Worm (Caenorhabditis elegans) whole organism, L4 larva: ENCODE results near the gene F49F1.7.

Experiments
- F10B5.3 ChIP-seq: sonication (generic microtip); optimal IDR thresholded peaks from 2 replicates; lab custom pipeline; 2016; ENCODE audit warnings: mild to moderate bottlenecking, missing genetic modification characterization, missing compliant biosample characterization
- F44E2.7 ChIP-seq: fragments of 200-800 bp; sonication (Bioruptor generic); IDR thresholded peaks from 2 replicates; pipeline ENCODE4 v2.1.2; 2022; ENCODE audit warnings: missing genetic modification characterization, missing compliant biosample characterization
- R02D3.7 ChIP-seq: fragments of 150-350 bp; sonication (generic microtip); optimal IDR thresholded peaks from 3 replicates; lab custom pipeline; 2014; ENCODE audit warnings: missing biosample characterization, missing genetic modification characterization
- Y105C5A.15 ChIP-seq: fragments of 200-800 bp; sonication (Bioruptor generic); IDR thresholded peaks from 2 replicates; pipeline ENCODE4 v1.3.6; 2022; ENCODE audit warnings: missing genetic modification characterization, missing compliant biosample characterization
- aha-1 ChIP-seq: fragments of 150-350 bp; peaks from one replicate; lab custom pipeline; 2014; ENCODE audit warnings: missing biosample characterization, missing genetic modification characterization
- attf-4 ChIP-seq: sonication (generic microtip); optimal IDR thresholded peaks from 3 replicates; lab custom pipeline; 2017; ENCODE audit warnings: missing biosample characterization, missing genetic modification characterization
- ceh-20 ChIP-seq: fragments of 200-800 bp; sonication (Bioruptor generic); IDR thresholded peaks from 2 replicates; pipeline ENCODE4 v1.3.6; 2022; ENCODE audit warnings: missing genetic modification reagents, missing genetic modification characterization, missing compliant biosample characterization
- ceh-28 ChIP-seq: fragments of 150-350 bp; optimal IDR thresholded peaks from 2 replicates; lab custom pipeline; 2014; ENCODE audit warnings: missing biosample characterization, missing genetic modification reagents, missing genetic modification characterization
- ceh-32 ChIP-seq: sonication (generic microtip); optimal IDR thresholded peaks from 2 replicates; lab custom pipeline; 2016; ENCODE audit warnings: mild to moderate bottlenecking, missing genetic modification characterization, missing compliant biosample characterization; ENCODE audit not compliant: poor library complexity
- ceh-62 ChIP-seq: sonication (generic microtip); optimal IDR thresholded peaks from 2 replicates; lab custom pipeline; 2017; ENCODE audit warnings: missing biosample characterization, missing genetic modification characterization
- ces-1 ChIP-seq: fragments of 150-350 bp; sonication (generic microtip); optimal IDR thresholded peaks from 4 replicates; lab custom pipeline; 2014; ENCODE audit warnings: missing biosample characterization, missing genetic modification reagents, missing genetic modification characterization
- daf-12 ChIP-seq: fragments of 150-350 bp; optimal IDR thresholded peaks from 2 replicates; lab custom pipeline; 2014; ENCODE audit warnings: missing biosample characterization, missing genetic modification reagents, missing genetic modification characterization
- daf-16 ChIP-seq, 3 experiments: sonication (generic microtip); optimal IDR thresholded peaks; 2 replicates each; lab custom pipeline; 2016 to 2017; ENCODE audit warnings: missing genetic modification characterization in 3 of 3, missing genetic modification reagents in 3 of 3, mild to moderate bottlenecking in 2 of 3, missing compliant biosample characterization in 2 of 3, missing biosample characterization in 1 of 3, moderate library complexity in 1 of 3
- daf-19 ChIP-seq: fragments of 200-800 bp; sonication (Bioruptor generic); conservative IDR thresholded peaks from 2 replicates; pipeline ENCODE4 v1.3.6; 2022; ENCODE audit warnings: missing genetic modification characterization, missing compliant biosample characterization
- dve-1 ChIP-seq: sonication (generic microtip); optimal IDR thresholded peaks from 2 replicates; lab custom pipeline; 2017; ENCODE audit warnings: antibody characterized with exemption, mild to moderate bottlenecking, missing genetic modification characterization, missing compliant biosample characterization; ENCODE audit not compliant: insufficient read depth
- fkh-10 ChIP-seq: fragments of 150-350 bp; optimal IDR thresholded peaks from 2 replicates; lab custom pipeline; 2014; ENCODE audit warnings: missing biosample characterization, missing genetic modification reagents, missing genetic modification characterization
- hlh-11 ChIP-seq: fragments of 200-800 bp; sonication (Bioruptor generic); optimal IDR thresholded peaks from 2 replicates; lab custom pipeline; 2018; ENCODE audit warnings: mild to moderate bottlenecking, missing genetic modification characterization, missing compliant biosample characterization
- hlh-30 ChIP-seq: sonication (generic microtip); optimal IDR thresholded peaks from 2 replicates; lab custom pipeline; 2017; ENCODE audit warnings: antibody characterized with exemption, mild to moderate bottlenecking, missing genetic modification characterization, missing compliant biosample characterization; ENCODE audit not compliant: insufficient read depth
- lin-13 ChIP-seq: fragments of 150-350 bp; optimal IDR thresholded peaks from 2 replicates; lab custom pipeline; 2014; ENCODE audit warnings: missing biosample characterization, missing genetic modification reagents, missing genetic modification characterization
- lin-15B ChIP-seq: fragments of 150-350 bp; sonication (generic microtip); optimal IDR thresholded peaks from 3 replicates; lab custom pipeline; 2014; ENCODE audit warnings: missing biosample characterization, missing genetic modification characterization
- lin-29 ChIP-seq: fragments of 200-800 bp; sonication (Bioruptor generic); IDR thresholded peaks from 2 replicates; pipeline ENCODE4 v1.3.6; 2022; ENCODE audit warnings: missing genetic modification reagents, missing genetic modification characterization, missing compliant biosample characterization
- lin-39 ChIP-seq: fragments of 150-350 bp; optimal IDR thresholded peaks from 2 replicates; lab custom pipeline; 2014; ENCODE audit warnings: missing biosample characterization, missing genetic modification reagents, missing genetic modification characterization
- lsy-2 ChIP-seq, 2 experiments: fragments of 150-350 bp in 1 of 2; sonication (generic microtip) in 1 of 2; optimal IDR thresholded peaks; 2 replicates each; lab custom pipeline; 2014 to 2017; ENCODE audit warnings: missing biosample characterization in 2 of 2, missing genetic modification characterization in 2 of 2
- madf-5 ChIP-seq, 2 experiments: fragments of 200-800 bp; sonication (Bioruptor generic); IDR thresholded peaks; 2 replicates each; pipeline ENCODE4 v1.3.6; 2022; ENCODE audit warnings: missing compliant biosample characterization in 2 of 2, missing genetic modification characterization in 2 of 2
- madf-9 ChIP-seq: fragments of 200-800 bp; sonication (Bioruptor generic); conservative IDR thresholded peaks from 2 replicates; pipeline ENCODE4 v1.3.6; 2022; ENCODE audit warnings: missing genetic modification reagents, missing genetic modification characterization, missing compliant biosample characterization
- mep-1 ChIP-seq: fragments of 150-350 bp; sonication (generic microtip); optimal IDR thresholded peaks from 3 replicates; lab custom pipeline; 2014; ENCODE audit warnings: missing biosample characterization, missing genetic modification characterization
- mes-2 ChIP-seq: sonication (generic microtip); optimal IDR thresholded peaks from 2 replicates; lab custom pipeline; 2016; ENCODE audit warnings: missing genotype, mild to moderate bottlenecking, missing genetic modification characterization, missing compliant biosample characterization; ENCODE audit not compliant: poor library complexity, severe bottlenecking
- nhr-237 ChIP-seq: sonication (generic microtip); optimal IDR thresholded peaks from 2 replicates; lab custom pipeline; 2017; ENCODE audit warnings: missing biosample characterization, missing genetic modification characterization
- nhr-76 ChIP-seq: fragments of 150-350 bp; optimal IDR thresholded peaks from 2 replicates; lab custom pipeline; 2014; ENCODE audit warnings: missing biosample characterization, missing genetic modification characterization
- php-3 ChIP-seq: fragments of 200-800 bp; sonication (Bioruptor generic); IDR thresholded peaks from 2 replicates; pipeline ENCODE4 v1.3.6; 2022; ENCODE audit warnings: missing genetic modification reagents, missing genetic modification characterization, missing compliant biosample characterization
- saeg-2 ChIP-seq: fragments of 200-800 bp; sonication (Bioruptor generic); IDR thresholded peaks from 2 replicates; pipeline ENCODE4 v1.3.6; 2022; ENCODE audit warnings: missing genetic modification reagents, missing genetic modification characterization, missing compliant biosample characterization
- sdz-12 ChIP-seq: fragments of 200-800 bp; sonication (Bioruptor generic); optimal IDR thresholded peaks from 2 replicates; lab custom pipeline; 2018; ENCODE audit warnings: mild to moderate bottlenecking, missing genetic modification characterization, missing compliant biosample characterization
- tag-97 ChIP-seq: fragments of 200-800 bp; sonication (Bioruptor generic); IDR thresholded peaks from 2 replicates; pipeline ENCODE4 v1.3.6; 2022; ENCODE audit warnings: missing genetic modification characterization, missing compliant biosample characterization
- tra-1 ChIP-seq: fragments of 200-800 bp; sonication (Bioruptor generic); IDR thresholded peaks from 2 replicates; pipeline ENCODE4 v1.3.6; 2022; ENCODE audit warnings: missing genetic modification reagents, missing genetic modification characterization, missing compliant biosample characterization
- unc-62 ChIP-seq, 3 experiments: fragments of 150-350 bp in 1 of 3; sonication (generic microtip); optimal IDR thresholded peaks in 2 of 3; peaks in 1 of 3; 1 replicate in 1 of 3; 2 replicates in 2 of 3; lab custom pipeline; 2014 to 2017; ENCODE audit warnings: missing biosample characterization in 3 of 3, missing genetic modification characterization in 3 of 3, missing genetic modification reagents in 3 of 3, missing genotype in 1 of 3
- zfp-2 ChIP-seq: sonication (generic microtip); optimal IDR thresholded peaks from 2 replicates; lab custom pipeline; 2016; ENCODE audit warnings: mild to moderate bottlenecking, missing genetic modification characterization, missing compliant biosample characterization
- zfp-3 ChIP-seq: fragments of 200-800 bp; sonication (Bioruptor generic); conservative IDR thresholded peaks from 2 replicates; pipeline ENCODE4 v1.3.6; 2022; ENCODE audit warnings: missing genetic modification reagents, missing genetic modification characterization, missing compliant biosample characterization
- zip-11 ChIP-seq: fragments of 200-800 bp; sonication (Bioruptor generic); IDR thresholded peaks from 2 replicates; pipeline ENCODE4 v1.3.6; 2022; ENCODE audit warnings: missing genetic modification characterization, missing compliant biosample characterization
- ztf-11 ChIP-seq: fragments of 150-350 bp; optimal IDR thresholded peaks from 2 replicates; lab custom pipeline; 2014; ENCODE audit warnings: missing biosample characterization, missing genetic modification characterization
- ztf-7 ChIP-seq: fragments of 150-350 bp; optimal IDR thresholded peaks from 2 replicates; lab custom pipeline; 2014; ENCODE audit warnings: missing biosample characterization, missing genetic modification characterization

The F49F1.7 gene

ce11 chrIV:4102720-4103119 lies 22.8 kb downstream of the F49F1.7 start, which contains the start of gene ubc-1:
Gene ubc-1 (plus strand): TSS chrIV:4103020.
- peak in 1 of 2 experiments; percentile 58 for TF ChIP-seq unc-62 (GFP tag; optimal IDR thresholded peaks at IDR 0.05 in 1 of 2; lab: Kevin White, UChicago)
- TF ChIP-seq unc-62 (tag; optimal IDR thresholded peaks at IDR 0.05; lab: Kevin White, UChicago), result no peak
- TF ChIP-seq sdz-12 (GFP tag; lab: Kevin White, UChicago), result no peak
- no peak for TF ChIP-seq nhr-76
- TF ChIP-seq lin-15B (tag; lab: Kevin White, UChicago), result no peak

ce11 chrIV:4099773-4100172 lies 25.8 kb downstream of the F49F1.7 start:
- TF ChIP-seq daf-16 (GFP tag; optimal IDR thresholded peaks at IDR 0.05; lab: Kevin White, UChicago) (peak in 1 of 2 experiments; percentile 95), daf-16 (tag; optimal IDR thresholded peaks at IDR 0.05; lab: Kevin White, UChicago) (no peak), fkh-10 (GFP tag; lab: Kevin White, UChicago) (no peak), hlh-30 (tag; lab: Kevin White, UChicago) (peak; percentile 45), ceh-62 (tag; lab: Kevin White, UChicago) (no peak)

ce11 chrIV:4096940-4097339 lies 28.6 kb downstream of the F49F1.7 start:
- TF ChIP-seq madf-9 (GFP tag; lab: Robert Waterston, UW) (peak; percentile 26; the same call in 1 of the 2 replicates), aha-1 (tag; lab: Kevin White, UChicago) (peak; percentile 61), Y105C5A.15 (no peak)
- TF ChIP-seq, all 104 proteins: peak for 2

- TF ChIP-seq mep-1 (tag; lab: Kevin White, UChicago) (no peak), ceh-20 (GFP tag; lab: Robert Waterston, UW) (0 out of 2 replicates have a peak, but pooled peaks have one; percentile 20), zip-11 (no peak), F44E2.7 (GFP tag; lab: Robert Waterston, UW) (no peak), R02D3.7 (tag; lab: Kevin White, UChicago) (no peak), hlh-11 (peak; percentile 16), daf-12 (no peak), F10B5.3 (no peak), madf-5 (GFP tag; IDR thresholded peaks at IDR 0.05; lab: Robert Waterston, UW) (no peak), daf-19 (GFP tag; lab: Robert Waterston, UW) (no peak), lin-13 (GFP tag; lab: Kevin White, UChicago) (no peak), ztf-11 (tag; lab: Kevin White, UChicago) (no peak), ztf-7 (no peak), lin-29 (GFP tag; lab: Robert Waterston, UW) (no peak), dve-1 (tag; lab: Kevin White, UChicago) (no peak), lsy-2 (tag; optimal IDR thresholded peaks at IDR 0.05; lab: Kevin White, UChicago) (peak in 1 of 2 experiments; percentile 12), zfp-2 (tag; lab: Kevin White, UChicago) (no peak), ceh-32 (tag; lab: Kevin White, UChicago) (no peak), aha-1 (tag; lab: Kevin White, UChicago) (peak; percentile 86), tag-97 (GFP tag; lab: Robert Waterston, UW) (no peak), nhr-237 (tag; lab: Kevin White, UChicago) (no peak), ceh-62 (tag; lab: Kevin White, UChicago) (no peak), lin-39 (no peak), ces-1 (GFP tag; lab: Kevin White, UChicago) (no peak), zfp-3 (GFP tag; lab: Robert Waterston, UW) (no peak), daf-16 (GFP tag; optimal IDR thresholded peaks at IDR 0.05; lab: Kevin White, UChicago) (peak in 1 of 2 experiments; percentile 69), daf-16 (tag; optimal IDR thresholded peaks at IDR 0.05; lab: Kevin White, UChicago) (no peak), tra-1 (no peak), php-3 (no peak), attf-4 (tag; lab: Kevin White, UChicago) (no peak), saeg-2 (GFP tag; lab: Robert Waterston, UW) (no peak), lin-15B (tag; lab: Kevin White, UChicago) (no peak), ceh-28 (tag; lab: Kevin White, UChicago) (no peak), mes-2 (peak; percentile 1)
- TF ChIP-seq, all 104 proteins: peak for 6
These were observed 31.2 kb downstream of the F49F1.7 start for ce11 chrIV:4094364-4094763.
